Fruit fly (Drosophila melanogaster): ENCODE measurements around the gene colt.

The colt gene

DNA sequence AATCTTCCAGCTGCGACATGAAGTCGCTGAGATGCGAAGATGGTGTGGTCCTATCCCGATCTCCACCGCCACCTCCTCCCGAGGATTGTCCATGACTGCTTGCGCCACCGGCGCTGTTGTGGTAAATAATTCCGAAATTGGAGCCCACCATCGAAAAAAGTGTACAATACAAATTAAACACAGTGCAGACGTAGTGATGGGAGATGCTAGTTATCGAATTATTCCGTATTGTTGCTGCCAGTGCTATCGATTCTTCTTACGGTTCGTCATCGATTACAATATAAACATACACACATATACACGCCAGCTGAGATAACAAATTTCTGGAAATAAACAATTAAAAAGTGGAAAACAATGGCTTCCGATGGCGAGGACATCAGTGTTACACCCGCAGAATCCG, 2.2 kb downstream of the colt start, which contains the start of the genes Taf10b and Taf10 (continued):
- TF ChIP-seq bigmax (GFP tag; optimal IDR thresholded peaks at IDR 0.05) (no peak), Med (GFP tag) (peak; percentile 75), CG2889 (GFP tag; IDR thresholded peaks at IDR 0.05) (no peak), B-H2 (GFP tag; optimal IDR thresholded peaks at IDR 0.05) (peak; percentile 19), kah (GFP tag; optimal IDR thresholded peaks at IDR 0.05) (peak; percentile 3), Nf-YC (tag; optimal IDR thresholded peaks at IDR 0.05) (peak; percentile 36), CG11398 (GFP tag; optimal IDR thresholded peaks at IDR 0.05) (no peak), CG8388 (GFP tag; optimal IDR thresholded peaks at IDR 0.05) (peak; percentile 56), Rfx (GFP tag; IDR thresholded peaks at IDR 0.05) (peak; percentile 27; the same call in 1 of the 2 replicates), MESR4 (GFP tag; optimal IDR thresholded peaks at IDR 0.05) (peak; percentile 89), dati (GFP tag; IDR thresholded peaks at IDR 0.05) (0 out of 2 replicates have a peak, but pooled peaks have one; percentile 11), crc (GFP tag; optimal IDR thresholded peaks at IDR 0.05) (no peak), CG2116 (GFP tag; optimal IDR thresholded peaks at IDR 0.05) (peak; percentile 84), Eip74EF (GFP tag; optimal IDR thresholded peaks at IDR 0.05) (peak in 1 of 2 experiments; percentile 5), tgo (GFP tag; IDR thresholded peaks at IDR 0.05) (no peak), CG1603 (tag; optimal IDR thresholded peaks at IDR 0.05) (peak; percentile 62), trem (tag; optimal IDR thresholded peaks at IDR 0.05) (peak; percentile 69), wek (GFP tag; optimal IDR thresholded peaks at IDR 0.05) (peak; percentile 7), CG42726 (GFP tag; IDR thresholded peaks at IDR 0.05; ENCODE audit: partially characterized antibody) (peak; percentile 51; the same call in 1 of the 2 replicates), CG8924 (tag; optimal IDR thresholded peaks at IDR 0.05) (peak; percentile 59), sisA (GFP tag; IDR thresholded peaks at IDR 0.05) (no peak), sd (tag; optimal IDR thresholded peaks at IDR 0.05) (peak; percentile 48), CG9437 (GFP tag; optimal IDR thresholded peaks at IDR 0.05) (peak; percentile 71), Hand (GFP tag; optimal IDR thresholded peaks at IDR 0.05) (no peak), CG9797 (GFP tag; optimal IDR thresholded peaks at IDR 0.05) (peak; percentile 30), Dp (GFP tag; optimal IDR thresholded peaks at IDR 0.05) (peak; percentile 45), CG14710 (tag; optimal IDR thresholded peaks at IDR 0.05) (peak; percentile 45), exex (tag; optimal IDR thresholded peaks at IDR 0.05) (peak; percentile 48), CG10147 (GFP tag; optimal IDR thresholded peaks at IDR 0.05) (peak; percentile 15), crp (GFP tag; optimal IDR thresholded peaks at IDR 0.05) (peak in 1 of 2 experiments; percentile 75), sim (GFP tag; IDR thresholded peaks at IDR 0.05) (no peak), CG32767 (GFP tag; IDR thresholded peaks at IDR 0.05) (0 out of 2 replicates have a peak, but pooled peaks have one; percentile 48), CG13894 (tag; optimal IDR thresholded peaks at IDR 0.05) (no peak), CG31365 (tag; optimal IDR thresholded peaks at IDR 0.05) (no peak), lbe (GFP tag; optimal IDR thresholded peaks at IDR 0.05) (no peak), abd-A (tag; optimal IDR thresholded peaks at IDR 0.05) (no peak), CG12659 (GFP tag; optimal IDR thresholded peaks at IDR 0.05) (peak; percentile 66), Ravus (GFP tag; IDR thresholded peaks at IDR 0.05) (no peak), Hr51 (GFP tag; optimal IDR thresholded peaks at IDR 0.05) (peak in 1 of 2 experiments; percentile 0), Hmx (GFP tag; optimal IDR thresholded peaks at IDR 0.05) (no peak), CG32532 (GFP tag; IDR thresholded peaks at IDR 0.05) (0 out of 2 replicates have a peak, but pooled peaks have one; percentile 12), amos (GFP tag; IDR thresholded peaks at IDR 0.05; ENCODE audit: partially characterized antibody) (peak; percentile 81), CG10274 (GFP tag; optimal IDR thresholded peaks at IDR 0.05) (no peak), CG34224 (GFP tag; IDR thresholded peaks at IDR 0.05; ENCODE audit: partially characterized antibody) (peak; percentile 95), CG6791 (GFP tag; IDR thresholded peaks at IDR 0.05; ENCODE audit: partially characterized antibody) (peak; percentile 87), CG2129 (GFP tag; IDR thresholded peaks at IDR 0.05; ENCODE audit: partially characterized antibody) (peak; percentile 50), sug (tag; optimal IDR thresholded peaks at IDR 0.05) (peak; percentile 33), ERR (GFP tag; optimal IDR thresholded peaks at IDR 0.05) (peak; percentile 6)
